Worm (Caenorhabditis elegans) whole organism, mixed stage, embryonic: ENCODE data around the gene nlp-28.

ENCODE experiments used
- blmp-1 ChIP-seq: fragments of 150-350 bp; optimal IDR thresholded peaks from 2 replicates; lab custom pipeline; 2014; ENCODE audit warnings: missing biosample characterization, missing genetic modification characterization
- drap-1 ChIP-seq: fragments of 200-800 bp; sonication (Bioruptor generic); optimal IDR thresholded peaks from 3 replicates; lab custom pipeline; 2018; ENCODE audit warnings: mild to moderate bottlenecking, missing genetic modification characterization, missing compliant biosample characterization
- hlh-1 ChIP-seq: fragments of 150-350 bp; optimal IDR thresholded peaks from 2 replicates; lab custom pipeline; 2014; ENCODE audit warnings: missing biosample characterization, missing genetic modification reagents, missing genetic modification characterization
- mls-2 ChIP-seq: sonication (generic microtip); optimal IDR thresholded peaks from 2 replicates; lab custom pipeline; 2016; ENCODE audit warnings: mild to moderate bottlenecking, missing genetic modification characterization, moderate library complexity, missing compliant biosample characterization
- nhr-12 ChIP-seq: fragments of 150-350 bp; optimal IDR thresholded peaks from 2 replicates; lab custom pipeline; 2014; ENCODE audit warnings: missing biosample characterization, missing genetic modification characterization
- nhr-237 ChIP-seq: fragments of 150-350 bp; optimal IDR thresholded peaks from 2 replicates; lab custom pipeline; 2014; ENCODE audit warnings: missing biosample characterization, missing genetic modification characterization
- pha-4 ChIP-seq: fragments of 150-350 bp; optimal IDR thresholded peaks from 2 replicates; lab custom pipeline; 2018; ENCODE audit warnings: missing biosample characterization, missing genetic modification reagents, missing genetic modification characterization
- snpc-4 ChIP-seq: fragments of 150-350 bp; optimal IDR thresholded peaks from 2 replicates; lab custom pipeline; 2014; ENCODE audit warnings: missing biosample characterization, missing genetic modification characterization
- sptf-1 ChIP-seq: sonication (generic microtip); optimal IDR thresholded peaks from 2 replicates; lab custom pipeline; 2017; ENCODE audit warnings: mild to moderate bottlenecking, missing genetic modification characterization, moderate library complexity, missing compliant biosample characterization
- unc-39 ChIP-seq: fragments of 150-350 bp; optimal IDR thresholded peaks from 2 replicates; lab custom pipeline; 2014; ENCODE audit warnings: missing biosample characterization, missing genetic modification characterization

ce11 chrV:4016780-4017179 is 29.1 kb downstream of the nlp-28 start, which contains the start of gene srw-89:
- TF ChIP-seq snpc-4 (tag; lab: Kevin White, UChicago) (no peak), nhr-237 (tag; lab: Kevin White, UChicago) (no peak), blmp-1 (tag; lab: Kevin White, UChicago) (no peak), drap-1 (GFP tag; lab: Kevin White, UChicago) (no peak), sptf-1 (tag; lab: Kevin White, UChicago) (no peak), hlh-1 (no peak), pha-4 (tag; lab: Kevin White, UChicago) (no peak), unc-39 (tag; lab: Kevin White, UChicago) (no peak), nhr-12 (tag; lab: Kevin White, UChicago) (no peak), mls-2 (tag; lab: Kevin White, UChicago) (no peak)
